Fruit fly (Drosophila melanogaster): ENCODE results near the gene Ppi1.

The Ppi1 gene

DNA sequence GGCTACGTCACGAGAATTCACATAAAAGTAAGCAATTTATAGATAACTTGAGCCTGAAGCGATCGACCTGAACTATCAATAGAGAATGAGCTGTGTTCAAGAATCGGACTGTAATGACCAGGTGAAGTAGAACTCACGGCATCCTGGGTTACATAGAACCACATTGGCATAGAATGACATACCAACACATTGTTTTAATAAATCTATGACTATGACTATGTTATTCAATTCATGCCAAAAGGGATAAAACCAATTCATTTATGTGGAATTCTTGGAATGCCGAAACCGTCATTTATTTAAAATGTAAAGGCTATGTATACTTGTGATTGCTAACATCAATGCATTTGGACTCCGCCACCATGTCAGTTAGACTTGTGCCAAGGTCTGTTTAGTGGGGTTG, at the start of gene Ppi1:
Gene Ppi1, minus strand, starts transcription at position 101 of the 400 bp plus-strand sequence.
- TF ChIP-seq dl (GFP tag; optimal IDR thresholded peaks at IDR 0.05; ENCODE audit: insufficient read depth in 1 of 2, partially characterized antibody in 2 of 2) (no peak), usp (GFP tag; optimal IDR thresholded peaks at IDR 0.05) (no peak), CG9705 (GFP tag; optimal IDR thresholded peaks at IDR 0.05) (no peak), CG32264 (GFP tag; optimal IDR thresholded peaks at IDR 0.05) (no peak), Hr78 (GFP tag; optimal IDR thresholded peaks at IDR 0.05) (no peak), fru (GFP tag; optimal IDR thresholded peaks at IDR 0.05) (no peak), HLH106 (tag; optimal IDR thresholded peaks at IDR 0.05) (no peak), dsf (GFP tag; optimal IDR thresholded peaks at IDR 0.05; ENCODE audit: borderline replicate concordance) (no peak), GATAd (GFP tag; optimal IDR thresholded peaks at IDR 0.05) (no peak), Dfd (GFP tag; optimal IDR thresholded peaks at IDR 0.05) (no peak), sage (GFP tag; optimal IDR thresholded peaks at IDR 0.05) (no peak), foxo (GFP tag; optimal IDR thresholded peaks at IDR 0.05) (no peak), Jra (GFP tag; optimal IDR thresholded peaks at IDR 0.05) (no peak), dmrt93B (GFP tag; optimal IDR thresholded peaks at IDR 0.05) (no peak), Hr83 (GFP tag; optimal IDR thresholded peaks at IDR 0.05; ENCODE audit: poor library complexity, severe bottlenecking) (no peak), Vsx2 (GFP tag; optimal IDR thresholded peaks at IDR 0.05; ENCODE audit: partially characterized antibody) (no peak), CrebA (GFP tag; optimal IDR thresholded peaks at IDR 0.05; ENCODE audit: borderline replicate concordance) (no peak), br (GFP tag; optimal IDR thresholded peaks at IDR 0.05) (no peak), tai (GFP tag; optimal IDR thresholded peaks at IDR 0.05) (no peak)

DNA sequence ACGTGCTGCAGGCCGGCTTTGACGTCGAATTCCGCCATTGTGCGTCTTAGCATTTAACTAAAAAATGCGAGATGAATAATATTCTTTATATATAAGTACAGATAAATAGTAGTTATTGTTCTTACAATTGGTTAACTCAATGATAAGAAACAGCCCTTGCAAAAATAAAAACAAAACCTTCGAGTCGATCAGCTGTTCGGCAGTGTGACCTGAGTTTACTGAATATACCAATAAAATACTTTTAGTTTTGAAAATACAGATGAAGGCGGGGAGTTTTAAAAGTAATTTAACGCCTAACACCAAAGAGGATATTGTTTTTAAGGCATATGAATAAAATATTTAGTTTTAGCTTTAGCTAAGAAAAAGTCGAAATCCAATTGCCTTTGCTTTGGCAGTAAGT, 48.6 kb upstream of the Ppi1 start, which contains the start of the genes CG1983 and CG15530:
Gene CG1983, minus strand, starts transcription at position 207 of the 400 bp plus-strand sequence.
Gene CG15530, plus strand, starts transcription at position 384 of the 400 bp plus-strand sequence.
- TF ChIP-seq foxo (GFP tag; optimal IDR thresholded peaks at IDR 0.05) (no peak), CG9705 (GFP tag; optimal IDR thresholded peaks at IDR 0.05) (no peak), N (GFP tag; optimal IDR thresholded peaks at IDR 0.05) (no peak), usp (GFP tag; optimal IDR thresholded peaks at IDR 0.05) (no peak), brk (GFP tag; optimal IDR thresholded peaks at IDR 0.05) (no peak), HLH106 (tag; optimal IDR thresholded peaks at IDR 0.05) (no peak), sage (GFP tag; optimal IDR thresholded peaks at IDR 0.05) (no peak), fru (GFP tag; optimal IDR thresholded peaks at IDR 0.05) (no peak), dmrt93B (GFP tag; optimal IDR thresholded peaks at IDR 0.05) (no peak), h (GFP tag; optimal IDR thresholded peaks at IDR 0.05) (no peak), Abd-B (GFP tag; optimal IDR thresholded peaks at IDR 0.05) (no peak)

DNA sequence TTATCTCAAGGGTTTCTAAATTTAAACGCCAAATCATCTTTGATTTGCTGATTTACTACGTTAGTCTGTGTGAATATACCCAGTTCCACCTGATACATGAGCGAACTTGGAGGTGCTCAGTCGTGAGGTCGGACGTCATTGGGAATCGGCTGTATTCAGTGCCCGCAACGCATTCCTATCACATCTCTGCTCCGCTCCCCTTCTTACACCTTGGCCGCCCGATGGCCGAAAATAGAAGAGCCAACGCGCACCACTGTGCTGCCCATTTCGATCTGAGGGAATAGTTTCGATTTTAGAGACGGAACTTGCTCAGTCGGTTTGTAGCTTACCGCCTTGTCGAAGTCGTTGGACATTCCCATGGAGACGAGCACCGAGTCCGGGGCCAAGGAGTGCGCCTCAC, 47.4 kb upstream of the Ppi1 start:
- TF ChIP-seq Dif (GFP tag; optimal IDR thresholded peaks at IDR 0.05; ENCODE audit: partially characterized antibody) (no peak), lola (GFP tag; optimal IDR thresholded peaks at IDR 0.05) (no peak), rgr (GFP tag; optimal IDR thresholded peaks at IDR 0.05) (no peak), usp (GFP tag; optimal IDR thresholded peaks at IDR 0.05) (no peak), dmrt93B (GFP tag; optimal IDR thresholded peaks at IDR 0.05) (no peak), h (GFP tag; optimal IDR thresholded peaks at IDR 0.05) (no peak), sv (GFP tag; optimal IDR thresholded peaks at IDR 0.05) (no peak), psq (GFP tag; optimal IDR thresholded peaks at IDR 0.05) (no peak), GATAd (GFP tag; optimal IDR thresholded peaks at IDR 0.05) (no peak), fru (GFP tag; optimal IDR thresholded peaks at IDR 0.05) (no peak)

DNA sequence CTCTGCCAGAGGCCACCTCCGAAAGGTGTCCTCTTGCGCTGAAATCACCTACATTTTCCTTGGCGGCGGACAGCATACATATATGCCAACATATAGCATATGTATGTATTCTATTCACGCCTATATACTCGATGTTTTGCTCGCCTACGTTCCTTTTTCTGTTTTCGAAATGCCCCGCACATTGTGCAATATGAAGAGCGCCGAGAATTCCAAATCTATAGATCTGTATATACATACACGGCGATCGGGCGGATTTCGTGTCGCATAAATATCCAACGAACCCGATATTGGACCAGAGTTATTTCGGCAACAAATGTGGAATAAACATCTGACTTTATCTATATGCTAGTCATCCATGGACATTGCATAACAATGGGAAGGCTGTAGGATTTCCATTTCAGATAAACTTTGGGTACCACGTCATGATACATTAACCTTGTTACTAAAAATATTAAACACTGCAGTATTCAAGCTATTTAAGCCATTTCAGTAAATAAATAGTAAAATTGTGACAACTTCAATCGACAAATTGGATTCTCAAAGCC, 46.2 kb upstream of the Ppi1 start:
- no peak for TF ChIP-seq sv (GFP tag; optimal IDR thresholded peaks at IDR 0.05)
- no peak for TF ChIP-seq CrebA (GFP tag; optimal IDR thresholded peaks at IDR 0.05; ENCODE audit: borderline replicate concordance)
- TF ChIP-seq Jra (GFP tag; optimal IDR thresholded peaks at IDR 0.05) = no peak
- TF ChIP-seq dl (GFP tag; optimal IDR thresholded peaks at IDR 0.05; ENCODE audit: insufficient read depth in 1 of 2, partially characterized antibody in 2 of 2) = no peak
- TF ChIP-seq Mio (GFP tag; optimal IDR thresholded peaks at IDR 0.05) = no peak
- TF ChIP-seq CG32264 (GFP tag; optimal IDR thresholded peaks at IDR 0.05) = no peak
- no peak for TF ChIP-seq pan (optimal IDR thresholded peaks at IDR 0.05)
- no peak for TF ChIP-seq tai (GFP tag; optimal IDR thresholded peaks at IDR 0.05)
- TF ChIP-seq rgr (GFP tag; optimal IDR thresholded peaks at IDR 0.05) = no peak
- TF ChIP-seq Hr83 (GFP tag; optimal IDR thresholded peaks at IDR 0.05; ENCODE audit: poor library complexity, severe bottlenecking) = no peak
- TF ChIP-seq h (GFP tag; optimal IDR thresholded peaks at IDR 0.05) = no peak

Measured in whole organism, wandering third instar larva.